Worm (Caenorhabditis elegans) whole organism, L2 larva: ENCODE results near the gene eor-1.

Experiments used
- C34F6.9 ChIP-seq: fragments of 150-350 bp; optimal IDR thresholded peaks from 2 replicates; lab custom pipeline; 2014; ENCODE audit warnings: missing biosample characterization, missing genetic modification characterization
- F13H6.1 ChIP-seq: sonication (generic microtip); optimal IDR thresholded peaks from 2 replicates; lab custom pipeline; 2016; ENCODE audit warnings: missing genetic modification characterization, missing compliant biosample characterization
- R02D3.7 ChIP-seq: fragments of 150-350 bp; optimal IDR thresholded peaks from 2 replicates; lab custom pipeline; 2014; ENCODE audit warnings: missing biosample characterization, missing genetic modification characterization
- Y55F3AM.14 ChIP-seq: fragments of 200-800 bp; sonication (Bioruptor generic); optimal IDR thresholded peaks from 2 replicates; lab custom pipeline; 2018; ENCODE audit warnings: mild to moderate bottlenecking, missing genetic modification characterization, missing compliant biosample characterization
- ZK546.5 ChIP-seq: sonication (generic microtip); optimal IDR thresholded peaks from 2 replicates; lab custom pipeline; 2017; ENCODE audit warnings: missing biosample characterization, missing genetic modification characterization
- alr-1 ChIP-seq: fragments of 150-350 bp; optimal IDR thresholded peaks from 2 replicates; lab custom pipeline; 2014; ENCODE audit warnings: missing biosample characterization, missing genetic modification characterization
- aly-2 ChIP-seq: fragments of 150-350 bp; optimal IDR thresholded peaks from 2 replicates; lab custom pipeline; 2014; ENCODE audit warnings: missing biosample characterization, missing genetic modification characterization
- ama-1 ChIP-seq: fragments of 150-350 bp; optimal IDR thresholded peaks from 2 replicates; lab custom pipeline; 2018; ENCODE audit warnings: inconsistent platforms
- blmp-1 ChIP-seq: sonication (generic microtip); optimal IDR thresholded peaks from 2 replicates; lab custom pipeline; 2017; ENCODE audit warnings: missing genetic modification characterization, mild to moderate bottlenecking, missing compliant biosample characterization, antibody characterized with exemption, moderate library complexity; ENCODE audit not compliant: insufficient read depth
- ceh-16 ChIP-seq: fragments of 150-350 bp; optimal IDR thresholded peaks from 2 replicates; lab custom pipeline; 2014; ENCODE audit warnings: missing biosample characterization, missing genetic modification characterization
- ceh-82 ChIP-seq: fragments of 150-350 bp; optimal IDR thresholded peaks from 2 replicates; lab custom pipeline; 2014; ENCODE audit warnings: missing biosample characterization, missing genetic modification characterization
- crh-2 ChIP-seq: sonication (generic microtip); optimal IDR thresholded peaks from 2 replicates; lab custom pipeline; 2017; ENCODE audit warnings: missing biosample characterization, missing genetic modification characterization
- dmd-4 ChIP-seq: sonication (generic microtip); optimal IDR thresholded peaks from 2 replicates; lab custom pipeline; 2017; ENCODE audit warnings: missing biosample characterization, missing genetic modification characterization
- egl-27 ChIP-seq: sonication (generic microtip); optimal IDR thresholded peaks from 3 replicates; lab custom pipeline; 2017; ENCODE audit warnings: missing biosample characterization, missing genetic modification reagents, missing genetic modification characterization
- elt-1 ChIP-seq: fragments of 150-350 bp; optimal IDR thresholded peaks from 2 replicates; lab custom pipeline; 2014; ENCODE audit warnings: missing biosample characterization, missing genetic modification characterization
- elt-3 ChIP-seq: sonication (generic microtip); optimal IDR thresholded peaks from 2 replicates; lab custom pipeline; 2017; ENCODE audit warnings: missing biosample characterization, missing genetic modification characterization
- fos-1 ChIP-seq: fragments of 150-350 bp; optimal IDR thresholded peaks from 2 replicates; lab custom pipeline; 2014; ENCODE audit warnings: missing biosample characterization, missing genetic modification characterization
- gmeb-1 ChIP-seq: fragments of 150-350 bp; optimal IDR thresholded peaks from 2 replicates; lab custom pipeline; 2014; ENCODE audit warnings: missing biosample characterization, missing genetic modification characterization
- lin-11 ChIP-seq: fragments of 150-350 bp; sonication (generic microtip); optimal IDR thresholded peaks from 2 replicates; lab custom pipeline; 2014; ENCODE audit warnings: missing biosample characterization, missing genetic modification characterization, inconsistent platforms, mixed read lengths
- lin-13 ChIP-seq: fragments of 150-350 bp; optimal IDR thresholded peaks from 2 replicates; lab custom pipeline; 2014; ENCODE audit warnings: missing biosample characterization, missing genetic modification reagents, missing genetic modification characterization
- lin-39 ChIP-seq: fragments of 150-350 bp; optimal IDR thresholded peaks from 2 replicates; lab custom pipeline; 2014; ENCODE audit warnings: missing biosample characterization, missing genetic modification reagents, missing genetic modification characterization
- lsy-2 ChIP-seq, 2 experiments: fragments of 150-350 bp in 1 of 2; sonication (generic microtip) in 1 of 2; optimal IDR thresholded peaks; 2 replicates each; lab custom pipeline; 2014 to 2017; ENCODE audit warnings: missing biosample characterization in 2 of 2, missing genetic modification characterization in 2 of 2
- mab-5 ChIP-seq: fragments of 150-350 bp; optimal IDR thresholded peaks from 2 replicates; lab custom pipeline; 2014; ENCODE audit warnings: missing biosample characterization, missing genetic modification characterization
- mbf-1 ChIP-seq: sonication (generic microtip); optimal IDR thresholded peaks from 2 replicates; lab custom pipeline; 2017; ENCODE audit warnings: missing biosample characterization, missing genetic modification characterization
- mdl-1 ChIP-seq, 2 experiments: fragments of 150-350 bp in 1 of 2; sonication (generic microtip) in 1 of 2; optimal IDR thresholded peaks; 2 replicates each; lab custom pipeline; 2017; ENCODE audit warnings: missing biosample characterization in 2 of 2, missing genetic modification characterization in 2 of 2
- nhr-10 ChIP-seq: sonication (generic microtip); optimal IDR thresholded peaks from 2 replicates; lab custom pipeline; 2017; ENCODE audit warnings: missing biosample characterization, missing genetic modification characterization
- nhr-11 ChIP-seq: fragments of 150-350 bp; optimal IDR thresholded peaks from 2 replicates; lab custom pipeline; 2014; ENCODE audit warnings: missing biosample characterization, missing genetic modification characterization
- nhr-12 ChIP-seq: fragments of 150-350 bp; optimal IDR thresholded peaks from 2 replicates; lab custom pipeline; 2014; ENCODE audit warnings: missing biosample characterization, missing genetic modification characterization
- nhr-129 ChIP-seq: fragments of 150-350 bp; optimal IDR thresholded peaks from 2 replicates; lab custom pipeline; 2014; ENCODE audit warnings: missing biosample characterization, missing genetic modification characterization
- nhr-21 ChIP-seq: fragments of 150-350 bp; optimal IDR thresholded peaks from 2 replicates; lab custom pipeline; 2014; ENCODE audit warnings: missing biosample characterization, missing genetic modification characterization
- nhr-23 ChIP-seq: fragments of 150-350 bp; optimal IDR thresholded peaks from 2 replicates; lab custom pipeline; 2014; ENCODE audit warnings: missing biosample characterization, missing genetic modification reagents, missing genetic modification characterization
- nhr-237 ChIP-seq: fragments of 150-350 bp; optimal IDR thresholded peaks from 2 replicates; lab custom pipeline; 2014; ENCODE audit warnings: missing biosample characterization, missing genetic modification characterization
- nhr-25 ChIP-seq: fragments of 150-350 bp; sonication (generic microtip); optimal IDR thresholded peaks from 3 replicates; lab custom pipeline; 2014; ENCODE audit warnings: missing biosample characterization, missing genetic modification characterization
- nhr-6 ChIP-seq: fragments of 150-350 bp; optimal IDR thresholded peaks from 2 replicates; lab custom pipeline; 2014; ENCODE audit warnings: missing biosample characterization, missing genetic modification characterization
- nhr-77 ChIP-seq: fragments of 150-350 bp; optimal IDR thresholded peaks from 2 replicates; lab custom pipeline; 2014; ENCODE audit warnings: missing biosample characterization, missing genetic modification characterization
- peb-1 ChIP-seq: fragments of 150-350 bp; optimal IDR thresholded peaks from 2 replicates; lab custom pipeline; 2014; ENCODE audit warnings: missing biosample characterization, missing genetic modification characterization
- sem-4 ChIP-seq: fragments of 150-350 bp; optimal IDR thresholded peaks from 2 replicates; lab custom pipeline; 2014; ENCODE audit warnings: missing biosample characterization, missing genetic modification reagents, missing genetic modification characterization
- skn-1 ChIP-seq: sonication (generic microtip); optimal IDR thresholded peaks from 2 replicates; lab custom pipeline; 2017; ENCODE audit warnings: missing biosample characterization, missing genetic modification characterization
- sma-3 ChIP-seq: sonication (generic microtip); optimal IDR thresholded peaks from 2 replicates; lab custom pipeline; 2016; ENCODE audit warnings: missing genetic modification reagents, missing genetic modification characterization, missing compliant biosample characterization
- sma-9 ChIP-seq, 2 experiments: fragments of 150-350 bp in 1 of 2; sonication (generic microtip) in 1 of 2; optimal IDR thresholded peaks; 2 replicates each; lab custom pipeline; 2014 to 2016; ENCODE audit warnings: missing genetic modification characterization in 2 of 2, mild to moderate bottlenecking in 1 of 2, missing biosample characterization in 1 of 2, missing compliant biosample characterization in 1 of 2, missing genetic modification reagents in 1 of 2, moderate library complexity in 1 of 2
- snpc-4 ChIP-seq: fragments of 150-350 bp; optimal IDR thresholded peaks from 2 replicates; lab custom pipeline; 2014; ENCODE audit warnings: missing biosample characterization, missing genetic modification characterization
- unc-39 ChIP-seq: fragments of 150-350 bp; optimal IDR thresholded peaks from 2 replicates; lab custom pipeline; 2014; ENCODE audit warnings: missing biosample characterization, missing genetic modification characterization
- unc-55 ChIP-seq: fragments of 150-350 bp; sonication (generic microtip); optimal IDR thresholded peaks from 3 replicates; lab custom pipeline; 2014; ENCODE audit warnings: missing biosample characterization, missing genetic modification reagents, missing genetic modification characterization
- unc-62 ChIP-seq: fragments of 150-350 bp; optimal IDR thresholded peaks from 2 replicates; lab custom pipeline; 2014; ENCODE audit warnings: missing biosample characterization, missing genetic modification reagents, missing genetic modification characterization
- zag-1 ChIP-seq: fragments of 150-350 bp; optimal IDR thresholded peaks from 2 replicates; lab custom pipeline; 2014; ENCODE audit warnings: missing biosample characterization, missing genetic modification characterization
- ztf-1 ChIP-seq: fragments of 200-800 bp; sonication (Bioruptor generic); conservative IDR thresholded peaks from 2 replicates; pipeline ENCODE4 v1.3.6; 2022; ENCODE audit warnings: missing genetic modification characterization, missing compliant biosample characterization
- ztf-11 ChIP-seq: sonication (generic microtip); optimal IDR thresholded peaks from 2 replicates; lab custom pipeline; 2017; ENCODE audit warnings: missing biosample characterization, missing genetic modification characterization
- ztf-4 ChIP-seq: fragments of 150-350 bp; optimal IDR thresholded peaks from 2 replicates; lab custom pipeline; 2014; ENCODE audit warnings: missing biosample characterization, missing genetic modification characterization

eor-1 gene

ce11 chrIV:4748408-4749105, 50.4 kb downstream of the eor-1 start, which contains the start of gene cyc-2.1 (continued):
- TF ChIP-seq nhr-77 (tag; lab: Kevin White, UChicago) (no peak), unc-39 (tag; lab: Kevin White, UChicago) (no peak), ceh-82 (no peak)

ce11 chrIV:4747553-4747952, 51.4 kb downstream of the eor-1 start, which contains the start of gene tctn-1:
Gene tctn-1 (minus strand): TSS chrIV:4747832.
- peak; percentile 63 for TF ChIP-seq ama-1 (lab: Kevin White, UChicago)
- peak; percentile 9 for TF ChIP-seq lin-13
- TF ChIP-seq nhr-129 = peak; percentile 16
- no peak for TF ChIP-seq sma-3
- TF ChIP-seq zag-1 (tag; lab: Kevin White, UChicago) = no peak
- TF ChIP-seq lsy-2 (tag; optimal IDR thresholded peaks at IDR 0.05; lab: Kevin White, UChicago) = peak; percentile 29 to 56

ce11 chrIV:4745422-4745821, 53.6 kb downstream of the eor-1 start, which contains the start of gene timm-17B.1:
Gene timm-17B.1 (minus strand): TSS chrIV:4745492.
- no peak for TF ChIP-seq nhr-77 (tag; lab: Kevin White, UChicago)
- peak; percentile 84 for TF ChIP-seq gmeb-1 (tag; lab: Kevin White, UChicago)
- TF ChIP-seq ceh-82 = no peak
- TF ChIP-seq ama-1 (lab: Kevin White, UChicago) = peak; percentile 27
- TF ChIP-seq crh-2 = peak; percentile 74
- no peak for TF ChIP-seq aly-2 (tag; lab: Kevin White, UChicago)
- peak in 1 of 2 experiments; percentile 9 for TF ChIP-seq mdl-1 (tag; optimal IDR thresholded peaks at IDR 0.05; lab: Kevin White, UChicago)
- peak; percentile 36 for TF ChIP-seq ceh-16 (tag; lab: Kevin White, UChicago)
- no peak for TF ChIP-seq egl-27 (tag; lab: Kevin White, UChicago)
- TF ChIP-seq lin-13 = peak; percentile 60
- TF ChIP-seq ZK546.5 (tag; lab: Kevin White, UChicago) = no peak
- no peak for TF ChIP-seq blmp-1 (tag; lab: Kevin White, UChicago)
- no peak for TF ChIP-seq lin-11
- no peak for TF ChIP-seq nhr-23
- peak; percentile 43 for TF ChIP-seq nhr-21 (tag; lab: Kevin White, UChicago)
- TF ChIP-seq sma-3 = peak; percentile 49
- TF ChIP-seq peb-1 = no peak
- TF ChIP-seq ztf-4 (tag; lab: Kevin White, UChicago) = no peak
- peak; percentile 73 for TF ChIP-seq nhr-25 (tag; lab: Kevin White, UChicago)
- TF ChIP-seq unc-39 (tag; lab: Kevin White, UChicago) = no peak
- TF ChIP-seq mab-5 (tag; lab: Kevin White, UChicago) = peak; percentile 78
- TF ChIP-seq nhr-6 (tag; lab: Kevin White, UChicago) = peak; percentile 37
- no peak for TF ChIP-seq alr-1 (tag; lab: Kevin White, UChicago)
- peak; percentile 2 for TF ChIP-seq dmd-4 (tag; lab: Kevin White, UChicago)
- TF ChIP-seq Y55F3AM.14 (GFP tag; lab: Kevin White, UChicago) = no peak
- peak; percentile 35 for TF ChIP-seq F13H6.1 (tag; lab: Kevin White, UChicago)
- TF ChIP-seq sma-9 (GFP tag; optimal IDR thresholded peaks at IDR 0.05; lab: Kevin White, UChicago) = peak; percentile 60
- no peak for TF ChIP-seq sma-9 (tag; optimal IDR thresholded peaks at IDR 0.05; lab: Kevin White, UChicago)
- TF ChIP-seq C34F6.9 (tag; lab: Kevin White, UChicago) = peak; percentile 93
- no peak for TF ChIP-seq unc-62 (GFP tag; lab: Kevin White, UChicago)
- no peak for TF ChIP-seq fos-1 (tag; lab: Kevin White, UChicago)
- no peak for TF ChIP-seq lin-39
- TF ChIP-seq nhr-237 = no peak
- no peak for TF ChIP-seq nhr-11 (tag; lab: Kevin White, UChicago)
- TF ChIP-seq mbf-1 (tag; lab: Kevin White, UChicago) = no peak
- TF ChIP-seq R02D3.7 (tag; lab: Kevin White, UChicago) = peak; percentile 62
- TF ChIP-seq skn-1 (tag; lab: Kevin White, UChicago) = no peak
- no peak for TF ChIP-seq nhr-10 (tag; lab: Kevin White, UChicago)
- TF ChIP-seq nhr-129 = peak; percentile 69
- TF ChIP-seq elt-1 (tag; lab: Kevin White, UChicago) = no peak
- peak; percentile 13 for TF ChIP-seq snpc-4 (tag; lab: Kevin White, UChicago)
- peak; percentile 82 for TF ChIP-seq unc-55 (GFP tag; lab: Kevin White, UChicago)
- TF ChIP-seq sem-4 (tag; lab: Kevin White, UChicago) = no peak
- TF ChIP-seq ztf-11 (tag; lab: Kevin White, UChicago) = no peak
- TF ChIP-seq lsy-2 (tag; optimal IDR thresholded peaks at IDR 0.05; lab: Kevin White, UChicago) = peak; percentile 93 to 96
- TF ChIP-seq ztf-1 (GFP tag; lab: Robert Waterston, UW) = no peak
- TF ChIP-seq elt-3 = no peak
- TF ChIP-seq zag-1 (tag; lab: Kevin White, UChicago) = no peak
- no peak for TF ChIP-seq nhr-12 (tag; lab: Kevin White, UChicago)
